Fruit fly (Drosophila melanogaster) whole organism, wandering third instar larva: ENCODE data around the gene primo-1.

Source experiments
- CG32264 ChIP-seq: fragments of 200-800 bp; sonication (Bioruptor generic); optimal IDR thresholded peaks from 2 replicates; lab custom pipeline; 2016; ENCODE audit warnings: missing biosample characterization, missing genetic modification characterization
- Dfd ChIP-seq: fragments of >200 bp; optimal IDR thresholded peaks from 2 replicates; lab custom pipeline; 2017; ENCODE audit warnings: missing biosample characterization, missing genetic modification characterization
- Hr83 ChIP-seq: fragments of 200-300 bp; sonication (Bioruptor generic); optimal IDR thresholded peaks from 2 replicates; lab custom pipeline; 2016; ENCODE audit warnings: missing biosample characterization, mild to moderate bottlenecking, missing genetic modification characterization, moderate library complexity; ENCODE audit not compliant: poor library complexity, severe bottlenecking
- N ChIP-seq: fragments of >200 bp; optimal IDR thresholded peaks from 2 replicates; lab custom pipeline; 2018; ENCODE audit warnings: missing biosample characterization, missing external identifiers, missing genetic modification characterization
- Rel ChIP-seq, 2 experiments: fragments of 200-800 bp; sonication (Bioruptor generic) in 1 of 2; optimal IDR thresholded peaks; 2 replicates in 1 of 2; 3 replicates in 1 of 2; lab custom pipeline; 2016 to 2019; ENCODE audit warnings: mild to moderate bottlenecking in 2 of 2, missing biosample characterization in 2 of 2, missing genetic modification characterization in 2 of 2, moderate library complexity in 1 of 2
- dmrt93B ChIP-seq: fragments of 200-800 bp; sonication (Bioruptor generic); optimal IDR thresholded peaks from 2 replicates; lab custom pipeline; 2018; ENCODE audit warnings: missing biosample characterization, mild to moderate bottlenecking, missing genetic modification characterization
- fru ChIP-seq: fragments of 200-800 bp; sonication (Bioruptor generic); optimal IDR thresholded peaks from 3 replicates; lab custom pipeline; 2016; ENCODE audit warnings: missing biosample characterization, mild to moderate bottlenecking, missing genetic modification characterization
- h ChIP-seq: fragments of 200-800 bp; sonication (Bioruptor generic); optimal IDR thresholded peaks from 3 replicates; lab custom pipeline; 2016; ENCODE audit warnings: missing biosample characterization, mild to moderate bottlenecking, missing genetic modification characterization
- lola ChIP-seq: fragments of >200 bp; optimal IDR thresholded peaks from 2 replicates; lab custom pipeline; 2017; ENCODE audit warnings: missing biosample characterization, missing genetic modification characterization
- pan ChIP-seq: fragments of >200 bp; optimal IDR thresholded peaks from 2 replicates; lab custom pipeline; 2017
- rgr ChIP-seq: fragments of 200-800 bp; sonication (Bioruptor generic); optimal IDR thresholded peaks from 3 replicates; lab custom pipeline; 2016; ENCODE audit warnings: missing biosample characterization, mild to moderate bottlenecking, missing genetic modification characterization

- TF ChIP-seq N (GFP tag; lab: Kevin White, UChicago) (no peak), Hr83 (GFP tag; lab: Kevin White, UChicago) (no peak), h (no peak), fru (GFP tag; lab: Kevin White, UChicago) (no peak), lola (no peak), dmrt93B (no peak), Rel (GFP tag; optimal IDR thresholded peaks at IDR 0.05; lab: Kevin White, UChicago) (no peak), Rel (tag; optimal IDR thresholded peaks at IDR 0.05; lab: Kevin White, UChicago) (no peak), Dfd (GFP tag; lab: Kevin White, UChicago) (no peak), rgr (GFP tag; lab: Kevin White, UChicago) (no peak), pan (lab: Kevin White, UChicago) (no peak), CG32264 (GFP tag; lab: Kevin White, UChicago) (no peak)
Measured at dm6 chr3R:13718076-13718475, 6.4 kb upstream of the primo-1 start, which contains the start of gene Ubc87F.
